Fruit fly (Drosophila melanogaster) whole organism, embryonic: Measurements from ENCODE around the gene CG42246.

Experiments
- CG10147 ChIP-seq: fragments of 200-800 bp; sonication (Bioruptor generic); optimal IDR thresholded peaks from 2 replicates; lab custom pipeline; 2019; ENCODE audit warnings: missing biosample characterization, mild to moderate bottlenecking, missing genetic modification characterization, moderate library complexity
- CG17568 ChIP-seq: fragments of 200-800 bp; sonication (Bioruptor generic); optimal IDR thresholded peaks from 2 replicates; lab custom pipeline; 2018; ENCODE audit warnings: missing biosample characterization, mild to moderate bottlenecking, missing genetic modification characterization, moderate library complexity
- CG1792 ChIP-seq: fragments of 200-800 bp; sonication (Bioruptor generic); optimal IDR thresholded peaks from 2 replicates; lab custom pipeline; 2016; ENCODE audit warnings: missing biosample characterization, missing genetic modification characterization
- Hr51 ChIP-seq, 2 experiments: fragments of 200-800 bp; sonication (Bioruptor generic); optimal IDR thresholded peaks; 2 replicates in 1 of 2; 3 replicates in 1 of 2; lab custom pipeline; 2016 to 2018; ENCODE audit warnings: missing biosample characterization in 2 of 2, missing genetic modification characterization in 2 of 2, mild to moderate bottlenecking in 1 of 2, moderate library complexity in 1 of 2
- NFAT ChIP-seq: fragments of 200-800 bp; sonication (Bioruptor generic); IDR thresholded peaks from 2 replicates; pipeline ENCODE4 v1.3.6; 2022; ENCODE audit warnings: missing biosample characterization, missing genetic modification characterization
- bigmax ChIP-seq: fragments of 200-800 bp; sonication (Bioruptor generic); optimal IDR thresholded peaks from 2 replicates; lab custom pipeline; 2018; ENCODE audit warnings: missing biosample characterization, mild to moderate bottlenecking, missing genetic modification characterization
- grn ChIP-seq: fragments of 200-800 bp; sonication (Bioruptor generic); optimal IDR thresholded peaks from 3 replicates; lab custom pipeline; 2017; ENCODE audit warnings: missing biosample characterization, missing genetic modification characterization
- gro ChIP-seq: fragments of 200-800 bp; sonication (Bioruptor generic); optimal IDR thresholded peaks from 2 replicates; lab custom pipeline; 2016; ENCODE audit warnings: missing biosample characterization, missing genetic modification characterization
- tin ChIP-seq: fragments of 200-800 bp; sonication (Bioruptor generic); optimal IDR thresholded peaks from 3 replicates; lab custom pipeline; 2016; ENCODE audit warnings: missing biosample characterization, missing genetic modification characterization

DNA sequence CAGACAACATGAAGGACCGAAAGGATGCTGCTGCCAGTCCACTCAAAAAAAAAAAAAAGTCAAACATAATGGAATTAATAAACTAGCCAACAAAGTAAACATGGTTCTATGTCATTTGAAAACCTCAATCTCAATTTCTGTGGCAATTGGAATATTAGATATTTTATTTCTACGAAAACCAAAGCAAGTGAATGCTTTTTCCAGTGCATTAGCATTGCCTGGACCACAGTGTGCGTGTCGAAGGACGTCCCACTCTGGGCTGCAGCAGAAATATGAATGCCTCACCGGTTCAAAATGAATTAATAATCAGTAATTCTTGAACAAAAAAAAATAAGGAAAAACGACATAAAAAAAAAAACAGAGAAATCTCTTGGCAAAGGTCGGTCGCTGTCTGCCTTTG, 39.2 kb downstream of the CG42246 start:
- TF ChIP-seq gro (GFP tag; lab: Kevin White, UChicago) (no peak), CG17568 (no peak), tin (GFP tag; lab: Kevin White, UChicago) (no peak), CG1792 (no peak), NFAT (GFP tag; lab: Robert Waterston, UW) (no peak), CG10147 (GFP tag; lab: Kevin White, UChicago) (no peak), Hr51 (GFP tag; optimal IDR thresholded peaks at IDR 0.05; lab: Kevin White, UChicago) (no peak), grn (GFP tag; lab: Kevin White, UChicago) (no peak), bigmax (no peak)
